Worm (Caenorhabditis elegans) whole organism, L2 larva: ENCODE measurements around the gene K06B4.4.

Experiments used
- C34F6.9 ChIP-seq: fragments of 150-350 bp; optimal IDR thresholded peaks from 2 replicates; lab custom pipeline; 2014; ENCODE audit warnings: missing biosample characterization, missing genetic modification characterization
- F13H6.1 ChIP-seq: sonication (generic microtip); optimal IDR thresholded peaks from 2 replicates; lab custom pipeline; 2016; ENCODE audit warnings: missing genetic modification characterization, missing compliant biosample characterization
- R02D3.7 ChIP-seq: fragments of 150-350 bp; optimal IDR thresholded peaks from 2 replicates; lab custom pipeline; 2014; ENCODE audit warnings: missing biosample characterization, missing genetic modification characterization
- Y55F3AM.14 ChIP-seq: fragments of 200-800 bp; sonication (Bioruptor generic); optimal IDR thresholded peaks from 2 replicates; lab custom pipeline; 2018; ENCODE audit warnings: mild to moderate bottlenecking, missing genetic modification characterization, missing compliant biosample characterization
- alr-1 ChIP-seq: fragments of 150-350 bp; optimal IDR thresholded peaks from 2 replicates; lab custom pipeline; 2014; ENCODE audit warnings: missing biosample characterization, missing genetic modification characterization
- aly-2 ChIP-seq: fragments of 150-350 bp; optimal IDR thresholded peaks from 2 replicates; lab custom pipeline; 2014; ENCODE audit warnings: missing biosample characterization, missing genetic modification characterization
- ama-1 ChIP-seq: fragments of 150-350 bp; optimal IDR thresholded peaks from 2 replicates; lab custom pipeline; 2018; ENCODE audit warnings: inconsistent platforms
- ceh-16 ChIP-seq: fragments of 150-350 bp; optimal IDR thresholded peaks from 2 replicates; lab custom pipeline; 2014; ENCODE audit warnings: missing biosample characterization, missing genetic modification characterization
- ceh-82 ChIP-seq: fragments of 150-350 bp; optimal IDR thresholded peaks from 2 replicates; lab custom pipeline; 2014; ENCODE audit warnings: missing biosample characterization, missing genetic modification characterization
- crh-2 ChIP-seq: sonication (generic microtip); optimal IDR thresholded peaks from 2 replicates; lab custom pipeline; 2017; ENCODE audit warnings: missing biosample characterization, missing genetic modification characterization
- egl-27 ChIP-seq: sonication (generic microtip); optimal IDR thresholded peaks from 3 replicates; lab custom pipeline; 2017; ENCODE audit warnings: missing biosample characterization, missing genetic modification reagents, missing genetic modification characterization
- elt-1 ChIP-seq: fragments of 150-350 bp; optimal IDR thresholded peaks from 2 replicates; lab custom pipeline; 2014; ENCODE audit warnings: missing biosample characterization, missing genetic modification characterization
- fos-1 ChIP-seq: fragments of 150-350 bp; optimal IDR thresholded peaks from 2 replicates; lab custom pipeline; 2014; ENCODE audit warnings: missing biosample characterization, missing genetic modification characterization
- gmeb-1 ChIP-seq: fragments of 150-350 bp; optimal IDR thresholded peaks from 2 replicates; lab custom pipeline; 2014; ENCODE audit warnings: missing biosample characterization, missing genetic modification characterization
- lin-11 ChIP-seq: fragments of 150-350 bp; sonication (generic microtip); optimal IDR thresholded peaks from 2 replicates; lab custom pipeline; 2014; ENCODE audit warnings: missing biosample characterization, missing genetic modification characterization, inconsistent platforms, mixed read lengths
- lin-39 ChIP-seq: fragments of 150-350 bp; optimal IDR thresholded peaks from 2 replicates; lab custom pipeline; 2014; ENCODE audit warnings: missing biosample characterization, missing genetic modification reagents, missing genetic modification characterization
- mab-5 ChIP-seq: fragments of 150-350 bp; optimal IDR thresholded peaks from 2 replicates; lab custom pipeline; 2014; ENCODE audit warnings: missing biosample characterization, missing genetic modification characterization
- nhr-11 ChIP-seq: fragments of 150-350 bp; optimal IDR thresholded peaks from 2 replicates; lab custom pipeline; 2014; ENCODE audit warnings: missing biosample characterization, missing genetic modification characterization
- nhr-12 ChIP-seq: fragments of 150-350 bp; optimal IDR thresholded peaks from 2 replicates; lab custom pipeline; 2014; ENCODE audit warnings: missing biosample characterization, missing genetic modification characterization
- nhr-129 ChIP-seq: fragments of 150-350 bp; optimal IDR thresholded peaks from 2 replicates; lab custom pipeline; 2014; ENCODE audit warnings: missing biosample characterization, missing genetic modification characterization
- nhr-21 ChIP-seq: fragments of 150-350 bp; optimal IDR thresholded peaks from 2 replicates; lab custom pipeline; 2014; ENCODE audit warnings: missing biosample characterization, missing genetic modification characterization
- nhr-23 ChIP-seq: fragments of 150-350 bp; optimal IDR thresholded peaks from 2 replicates; lab custom pipeline; 2014; ENCODE audit warnings: missing biosample characterization, missing genetic modification reagents, missing genetic modification characterization
- nhr-237 ChIP-seq: fragments of 150-350 bp; optimal IDR thresholded peaks from 2 replicates; lab custom pipeline; 2014; ENCODE audit warnings: missing biosample characterization, missing genetic modification characterization
- nhr-25 ChIP-seq: fragments of 150-350 bp; sonication (generic microtip); optimal IDR thresholded peaks from 3 replicates; lab custom pipeline; 2014; ENCODE audit warnings: missing biosample characterization, missing genetic modification characterization
- nhr-77 ChIP-seq: fragments of 150-350 bp; optimal IDR thresholded peaks from 2 replicates; lab custom pipeline; 2014; ENCODE audit warnings: missing biosample characterization, missing genetic modification characterization
- peb-1 ChIP-seq: fragments of 150-350 bp; optimal IDR thresholded peaks from 2 replicates; lab custom pipeline; 2014; ENCODE audit warnings: missing biosample characterization, missing genetic modification characterization
- skn-1 ChIP-seq: sonication (generic microtip); optimal IDR thresholded peaks from 2 replicates; lab custom pipeline; 2017; ENCODE audit warnings: missing biosample characterization, missing genetic modification characterization
- sma-3 ChIP-seq: sonication (generic microtip); optimal IDR thresholded peaks from 2 replicates; lab custom pipeline; 2016; ENCODE audit warnings: missing genetic modification reagents, missing genetic modification characterization, missing compliant biosample characterization
- sma-9 ChIP-seq, 2 experiments: fragments of 150-350 bp in 1 of 2; sonication (generic microtip) in 1 of 2; optimal IDR thresholded peaks; 2 replicates each; lab custom pipeline; 2014 to 2016; ENCODE audit warnings: missing genetic modification characterization in 2 of 2, mild to moderate bottlenecking in 1 of 2, missing biosample characterization in 1 of 2, missing compliant biosample characterization in 1 of 2, missing genetic modification reagents in 1 of 2, moderate library complexity in 1 of 2
- snpc-4 ChIP-seq: fragments of 150-350 bp; optimal IDR thresholded peaks from 2 replicates; lab custom pipeline; 2014; ENCODE audit warnings: missing biosample characterization, missing genetic modification characterization
- unc-39 ChIP-seq: fragments of 150-350 bp; optimal IDR thresholded peaks from 2 replicates; lab custom pipeline; 2014; ENCODE audit warnings: missing biosample characterization, missing genetic modification characterization
- unc-55 ChIP-seq: fragments of 150-350 bp; sonication (generic microtip); optimal IDR thresholded peaks from 3 replicates; lab custom pipeline; 2014; ENCODE audit warnings: missing biosample characterization, missing genetic modification reagents, missing genetic modification characterization
- unc-62 ChIP-seq: fragments of 150-350 bp; optimal IDR thresholded peaks from 2 replicates; lab custom pipeline; 2014; ENCODE audit warnings: missing biosample characterization, missing genetic modification reagents, missing genetic modification characterization
- zag-1 ChIP-seq: fragments of 150-350 bp; optimal IDR thresholded peaks from 2 replicates; lab custom pipeline; 2014; ENCODE audit warnings: missing biosample characterization, missing genetic modification characterization
- ztf-11 ChIP-seq: sonication (generic microtip); optimal IDR thresholded peaks from 2 replicates; lab custom pipeline; 2017; ENCODE audit warnings: missing biosample characterization, missing genetic modification characterization

The K06B4.4 gene

ce11 chrV:15707982-15708381 is 39.0 kb downstream of the K06B4.4 start:
- TF ChIP-seq fos-1 (tag; lab: Kevin White, UChicago): no peak
- peak; percentile 6 for TF ChIP-seq nhr-129 (tag; lab: Kevin White, UChicago)
- TF ChIP-seq sma-3 (GFP tag; lab: Kevin White, UChicago): peak; percentile 46
- TF ChIP-seq crh-2 (tag; lab: Kevin White, UChicago): peak; percentile 36
- peak; percentile 20 for TF ChIP-seq egl-27 (tag; lab: Kevin White, UChicago)
- TF ChIP-seq sma-9 (GFP tag; optimal IDR thresholded peaks at IDR 0.05; lab: Kevin White, UChicago): peak; percentile 85
- TF ChIP-seq sma-9 (tag; optimal IDR thresholded peaks at IDR 0.05; lab: Kevin White, UChicago): no peak
- TF ChIP-seq ceh-82 (tag; lab: Kevin White, UChicago): no peak
- peak; percentile 67 for TF ChIP-seq nhr-25 (tag; lab: Kevin White, UChicago)
- peak; percentile 13 for TF ChIP-seq nhr-21 (tag; lab: Kevin White, UChicago)
- TF ChIP-seq mab-5 (tag; lab: Kevin White, UChicago): no peak

- TF ChIP-seq elt-1 (tag; lab: Kevin White, UChicago) (no peak), zag-1 (tag; lab: Kevin White, UChicago) (no peak), skn-1 (tag; lab: Kevin White, UChicago) (no peak), aly-2 (tag; lab: Kevin White, UChicago) (no peak), nhr-11 (tag; lab: Kevin White, UChicago) (no peak), peb-1 (tag; lab: Kevin White, UChicago) (no peak), lin-39 (no peak), snpc-4 (tag; lab: Kevin White, UChicago) (no peak), sma-9 (GFP tag; optimal IDR thresholded peaks at IDR 0.05; lab: Kevin White, UChicago) (no peak), sma-9 (tag; optimal IDR thresholded peaks at IDR 0.05; lab: Kevin White, UChicago) (no peak), nhr-237 (tag; lab: Kevin White, UChicago) (no peak), F13H6.1 (tag; lab: Kevin White, UChicago) (no peak), nhr-77 (tag; lab: Kevin White, UChicago) (no peak), unc-62 (GFP tag; lab: Kevin White, UChicago) (no peak), nhr-129 (tag; lab: Kevin White, UChicago) (no peak), lin-11 (tag; lab: Kevin White, UChicago) (no peak), R02D3.7 (tag; lab: Kevin White, UChicago) (no peak), ztf-11 (tag; lab: Kevin White, UChicago) (no peak), nhr-12 (no peak), unc-39 (no peak), nhr-23 (tag; lab: Kevin White, UChicago) (no peak)
These were observed 41.4 kb downstream of the K06B4.4 start, which contains the start of gene Y6E2A.1 for ce11 chrV:15710401-15710800. Y6E2A.1 (minus strand) TSS chrV:15710501.

ce11 chrV:15711898-15712297 is 42.9 kb downstream of the K06B4.4 start, which contains the start of gene str-101:
str-101 (minus strand) TSS chrV:15711998.
- TF ChIP-seq unc-39 (no peak), ztf-11 (tag; lab: Kevin White, UChicago) (no peak), nhr-21 (tag; lab: Kevin White, UChicago) (no peak), Y55F3AM.14 (GFP tag; lab: Kevin White, UChicago) (no peak), sma-9 (GFP tag; optimal IDR thresholded peaks at IDR 0.05; lab: Kevin White, UChicago) (no peak), sma-9 (tag; optimal IDR thresholded peaks at IDR 0.05; lab: Kevin White, UChicago) (no peak), ama-1 (lab: Kevin White, UChicago) (no peak), zag-1 (tag; lab: Kevin White, UChicago) (no peak), C34F6.9 (no peak)

- TF ChIP-seq gmeb-1 (tag; lab: Kevin White, UChicago) (no peak), lin-11 (tag; lab: Kevin White, UChicago) (no peak), aly-2 (tag; lab: Kevin White, UChicago) (no peak), skn-1 (tag; lab: Kevin White, UChicago) (no peak), nhr-237 (tag; lab: Kevin White, UChicago) (no peak), unc-39 (no peak), nhr-77 (tag; lab: Kevin White, UChicago) (no peak), peb-1 (tag; lab: Kevin White, UChicago) (no peak), unc-55 (GFP tag; lab: Kevin White, UChicago) (no peak), ceh-16 (tag; lab: Kevin White, UChicago) (no peak), alr-1 (tag; lab: Kevin White, UChicago) (no peak)
- TF ChIP-seq, all 48 proteins: peak for 0
These were observed 43.4 kb downstream of the K06B4.4 start for ce11 chrV:15712385-15712784.
